Worm (Caenorhabditis elegans) whole organism, mixed stage, embryonic: ENCODE measurements around the gene math-1.
"Not testable (repeated sequence)": the region's sequence is repeated elsewhere in the genome, so short reads cannot be mapped to it uniquely, and the experiment has no call there.

Source experiments
- M03D4.4 ChIP-seq: sonication (generic microtip); optimal IDR thresholded peaks from 2 replicates; lab custom pipeline; 2017; ENCODE audit warnings: mild to moderate bottlenecking, missing genetic modification characterization, missing compliant biosample characterization
- bed-3 ChIP-seq: fragments of 200-800 bp; sonication (Bioruptor generic); optimal IDR thresholded peaks from 3 replicates; lab custom pipeline; 2018; ENCODE audit warnings: mild to moderate bottlenecking, missing genetic modification characterization, moderate library complexity, missing compliant biosample characterization
- blmp-1 ChIP-seq: fragments of 150-350 bp; optimal IDR thresholded peaks from 2 replicates; lab custom pipeline; 2014; ENCODE audit warnings: missing biosample characterization, missing genetic modification characterization
- ceh-39 ChIP-seq: fragments of 150-350 bp; optimal IDR thresholded peaks from 2 replicates; lab custom pipeline; 2014; ENCODE audit warnings: missing biosample characterization, missing genetic modification characterization
- ceh-43 ChIP-seq: fragments of 200-800 bp; sonication (Bioruptor generic); optimal IDR thresholded peaks from 2 replicates; lab custom pipeline; 2018; ENCODE audit warnings: mild to moderate bottlenecking, missing genetic modification characterization, moderate library complexity, missing compliant biosample characterization
- ceh-83 ChIP-seq: fragments of 200-800 bp; sonication (Bioruptor generic); optimal IDR thresholded peaks from 2 replicates; lab custom pipeline; 2018; ENCODE audit warnings: mild to moderate bottlenecking, missing genetic modification characterization, missing compliant biosample characterization
- ces-1 ChIP-seq: fragments of 150-350 bp; optimal IDR thresholded peaks from 2 replicates; lab custom pipeline; 2014; ENCODE audit warnings: missing biosample characterization, missing genetic modification reagents, missing genetic modification characterization
- cnd-1 ChIP-seq: fragments of 200-800 bp; sonication (Bioruptor generic); optimal IDR thresholded peaks from 2 replicates; lab custom pipeline; 2018; ENCODE audit warnings: mild to moderate bottlenecking, missing genetic modification characterization, missing compliant biosample characterization
- drap-1 ChIP-seq: fragments of 200-800 bp; sonication (Bioruptor generic); optimal IDR thresholded peaks from 3 replicates; lab custom pipeline; 2018; ENCODE audit warnings: mild to moderate bottlenecking, missing genetic modification characterization, missing compliant biosample characterization
- elt-1 ChIP-seq: sonication (generic microtip); optimal IDR thresholded peaks from 2 replicates; lab custom pipeline; 2017; ENCODE audit warnings: missing genetic modification characterization, mild to moderate bottlenecking, missing compliant biosample characterization, antibody characterized with exemption, moderate library complexity, borderline replicate concordance; ENCODE audit not compliant: insufficient read depth
- elt-3 ChIP-seq: fragments of 150-350 bp; optimal IDR thresholded peaks from 2 replicates; lab custom pipeline; 2014; ENCODE audit warnings: missing biosample characterization, missing genetic modification characterization
- flh-1 ChIP-seq: fragments of 200-800 bp; sonication (Bioruptor generic); optimal IDR thresholded peaks from 2 replicates; lab custom pipeline; 2018; ENCODE audit warnings: mild to moderate bottlenecking, missing genetic modification characterization, moderate library complexity, missing compliant biosample characterization
- ham-2 ChIP-seq: fragments of 200-800 bp; sonication (Bioruptor generic); optimal IDR thresholded peaks from 2 replicates; lab custom pipeline; 2018; ENCODE audit warnings: mild to moderate bottlenecking, missing genetic modification characterization, missing compliant biosample characterization
- hlh-1 ChIP-seq: fragments of 150-350 bp; optimal IDR thresholded peaks from 2 replicates; lab custom pipeline; 2014; ENCODE audit warnings: missing biosample characterization, missing genetic modification reagents, missing genetic modification characterization
- lin-13 ChIP-seq: fragments of 150-350 bp; optimal IDR thresholded peaks from 2 replicates; lab custom pipeline; 2014; ENCODE audit warnings: missing biosample characterization, missing genetic modification characterization
- lsy-2 ChIP-seq: fragments of 150-350 bp; optimal IDR thresholded peaks from 2 replicates; lab custom pipeline; 2014; ENCODE audit warnings: missing biosample characterization, missing genetic modification characterization
- mab-5 ChIP-seq: fragments of 150-350 bp; optimal IDR thresholded peaks from 2 replicates; lab custom pipeline; 2014; ENCODE audit warnings: missing biosample characterization, missing genetic modification characterization
- mep-1 ChIP-seq: fragments of 150-350 bp; optimal IDR thresholded peaks from 2 replicates; lab custom pipeline; 2017; ENCODE audit warnings: missing biosample characterization, missing genetic modification reagents, missing genetic modification characterization, inconsistent platforms
- nhr-12 ChIP-seq: fragments of 150-350 bp; optimal IDR thresholded peaks from 2 replicates; lab custom pipeline; 2014; ENCODE audit warnings: missing biosample characterization, missing genetic modification characterization
- nhr-2 ChIP-seq: fragments of 150-350 bp; optimal IDR thresholded peaks from 2 replicates; lab custom pipeline; 2014; ENCODE audit warnings: missing biosample characterization, missing genetic modification characterization
- nhr-237 ChIP-seq: fragments of 150-350 bp; optimal IDR thresholded peaks from 2 replicates; lab custom pipeline; 2014; ENCODE audit warnings: missing biosample characterization, missing genetic modification characterization
- nhr-28 ChIP-seq: fragments of 150-350 bp; optimal IDR thresholded peaks from 2 replicates; lab custom pipeline; 2014; ENCODE audit warnings: missing biosample characterization, missing genetic modification characterization
- nhr-76 ChIP-seq: sonication (generic microtip); optimal IDR thresholded peaks from 2 replicates; lab custom pipeline; 2017; ENCODE audit warnings: missing biosample characterization, missing genetic modification characterization
- sem-2 ChIP-seq: fragments of 200-800 bp; sonication (Bioruptor generic); optimal IDR thresholded peaks from 2 replicates; lab custom pipeline; 2018; ENCODE audit warnings: mild to moderate bottlenecking, missing genetic modification characterization, missing compliant biosample characterization
- snpc-4 ChIP-seq: fragments of 150-350 bp; optimal IDR thresholded peaks from 2 replicates; lab custom pipeline; 2014; ENCODE audit warnings: missing biosample characterization, missing genetic modification characterization
- sptf-1 ChIP-seq: sonication (generic microtip); optimal IDR thresholded peaks from 2 replicates; lab custom pipeline; 2017; ENCODE audit warnings: mild to moderate bottlenecking, missing genetic modification characterization, moderate library complexity, missing compliant biosample characterization
- tbx-8 ChIP-seq: fragments of 200-800 bp; sonication (Bioruptor generic); optimal IDR thresholded peaks from 2 replicates; lab custom pipeline; 2018; ENCODE audit warnings: mild to moderate bottlenecking, missing genetic modification characterization, moderate library complexity, missing compliant biosample characterization
- unc-120 ChIP-seq: sonication (generic microtip); optimal IDR thresholded peaks from 2 replicates; lab custom pipeline; 2017; ENCODE audit warnings: missing genetic modification characterization, missing compliant biosample characterization; ENCODE audit not compliant: poor library complexity, severe bottlenecking
- unc-62 ChIP-seq: fragments of 150-350 bp; optimal IDR thresholded peaks from 2 replicates; lab custom pipeline; 2014; ENCODE audit warnings: missing biosample characterization, missing genetic modification reagents, missing genetic modification characterization
- ztf-11 ChIP-seq: fragments of 150-350 bp; optimal IDR thresholded peaks from 2 replicates; lab custom pipeline; 2014; ENCODE audit warnings: missing biosample characterization, missing genetic modification characterization

Gene math-1

ce11 chrII:2028712-2029111, 17.7 kb downstream of the math-1 start, which contains the start of gene bath-1:
bath-1 (minus strand) TSS chrII:2028812.
- TF ChIP-seq nhr-28, result no peak
- TF ChIP-seq tbx-8, result no peak
- TF ChIP-seq nhr-2 (tag; lab: Kevin White, UChicago), result no peak
- TF ChIP-seq drap-1, result no peak
- no peak for TF ChIP-seq ceh-83 (GFP tag; lab: Kevin White, UChicago)
- TF ChIP-seq unc-120, result no peak
- TF ChIP-seq unc-62 (GFP tag; lab: Kevin White, UChicago), result no peak
- no peak for TF ChIP-seq elt-3
- no peak for TF ChIP-seq ztf-11
- no peak for TF ChIP-seq bed-3 (GFP tag; lab: Kevin White, UChicago)
- no peak for TF ChIP-seq mab-5 (tag; lab: Kevin White, UChicago)
- TF ChIP-seq sem-2 (GFP tag; lab: Kevin White, UChicago), result no peak
- no peak for TF ChIP-seq flh-1 (GFP tag; lab: Kevin White, UChicago)

DNA sequence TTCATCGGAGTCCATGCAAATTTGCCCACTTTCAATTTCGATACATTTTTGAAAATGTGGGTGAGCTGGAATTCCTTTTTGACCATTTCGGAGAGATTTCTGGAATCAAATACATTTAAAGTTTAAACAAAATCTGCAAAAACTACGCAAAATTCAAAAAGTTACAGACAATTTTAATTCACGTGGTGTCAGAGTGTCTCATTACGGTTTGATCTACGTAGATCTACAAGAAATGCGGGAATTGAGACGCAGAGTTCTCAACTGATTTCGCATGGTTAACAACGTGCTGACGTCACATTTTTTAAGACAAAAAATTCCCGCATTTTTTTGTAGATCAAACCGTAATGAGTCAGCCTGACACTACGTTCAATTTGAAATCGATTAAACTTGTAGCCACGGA, 19.9 kb downstream of the math-1 start, which contains the start of gene bath-21:
TSS of gene bath-21 (minus strand) at position 101 of the 400 bp plus-strand sequence.
- TF ChIP-seq bed-3 (GFP tag; lab: Kevin White, UChicago) (no peak), hlh-1 (no peak), unc-120 (no peak), mep-1 (no peak), nhr-237 (tag; lab: Kevin White, UChicago) (no peak), ces-1 (GFP tag; lab: Kevin White, UChicago) (no peak), M03D4.4 (tag; lab: Kevin White, UChicago) (no peak), nhr-2 (tag; lab: Kevin White, UChicago) (no peak), ceh-83 (GFP tag; lab: Kevin White, UChicago) (no peak), elt-3 (no peak), nhr-12 (tag; lab: Kevin White, UChicago) (no peak), nhr-28 (no peak), ceh-43 (no peak), blmp-1 (no peak), ham-2 (GFP tag; lab: Kevin White, UChicago) (no peak)

DNA sequence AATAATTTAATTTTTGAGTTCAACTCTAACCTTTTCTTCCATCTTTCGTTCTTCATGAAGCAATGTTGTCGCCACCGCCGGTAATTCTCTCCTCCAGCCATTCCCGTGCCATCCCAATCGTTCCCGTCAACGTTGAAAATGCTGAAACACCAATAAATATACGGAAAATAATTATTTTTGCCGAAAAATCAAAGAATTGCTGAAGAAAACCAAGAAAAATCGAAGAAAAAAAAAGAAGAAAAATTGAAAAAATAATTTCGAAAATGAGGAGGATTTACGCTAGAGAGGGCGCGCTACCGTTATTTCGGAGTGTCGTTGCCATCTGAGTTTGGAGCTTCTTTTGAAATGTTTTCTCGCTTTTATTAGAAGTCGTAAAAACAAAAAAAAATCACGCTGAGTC, 22.9 kb downstream of the math-1 start, which contains the start of gene cya-2:
TSS of gene cya-2 (minus strand) at position 101 of the 400 bp plus-strand sequence.
- not testable (repeated sequence) for TF ChIP-seq ham-2 (GFP tag; lab: Kevin White, UChicago); nhr-237 (tag; lab: Kevin White, UChicago); tbx-8

DNA sequence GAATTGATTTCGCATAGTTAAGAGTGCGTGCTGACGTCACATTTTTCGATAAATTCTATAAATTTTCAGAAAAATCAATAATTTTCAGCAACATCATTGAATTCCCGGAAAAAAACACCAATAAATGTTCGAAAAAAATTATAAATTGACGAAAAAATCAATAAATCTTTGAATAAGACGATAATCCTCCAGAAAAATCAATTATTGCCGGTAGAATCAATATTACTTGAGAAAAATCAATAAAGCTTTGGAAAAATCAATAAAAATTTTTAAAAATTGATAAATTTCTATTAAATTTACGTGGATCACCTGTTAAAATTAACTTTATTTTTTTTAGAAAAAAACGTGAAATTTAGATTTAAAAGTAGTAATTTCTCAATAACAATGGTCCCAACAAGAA, 32.6 kb downstream of the math-1 start:
- no peak for TF ChIP-seq unc-62 (GFP tag; lab: Kevin White, UChicago)
- no peak for TF ChIP-seq elt-1 (tag; lab: Kevin White, UChicago)
- no peak for TF ChIP-seq sptf-1 (tag; lab: Kevin White, UChicago)
- no peak for TF ChIP-seq blmp-1
- no peak for TF ChIP-seq hlh-1
- TF ChIP-seq lsy-2 (tag; lab: Kevin White, UChicago), result no peak

- TF ChIP-seq unc-62 (GFP tag; lab: Kevin White, UChicago) (no peak), ceh-43 (no peak), drap-1 (no peak), ham-2 (GFP tag; lab: Kevin White, UChicago) (no peak), mep-1 (no peak), lin-13 (no peak), tbx-8 (no peak), nhr-76 (no peak), nhr-12 (tag; lab: Kevin White, UChicago) (no peak), sptf-1 (tag; lab: Kevin White, UChicago) (no peak), snpc-4 (tag; lab: Kevin White, UChicago) (no peak), nhr-28 (no peak), M03D4.4 (tag; lab: Kevin White, UChicago) (no peak), unc-120 (no peak), bed-3 (GFP tag; lab: Kevin White, UChicago) (no peak), cnd-1 (tag; lab: Kevin White, UChicago) (no peak), ceh-39 (tag; lab: Kevin White, UChicago) (no peak)
Observed at ce11 chrII:2012698-2013097, 33.8 kb downstream of the math-1 start, which contains the start of gene F59H6.15. F59H6.15 (plus strand) TSS chrII:2012998.

DNA sequence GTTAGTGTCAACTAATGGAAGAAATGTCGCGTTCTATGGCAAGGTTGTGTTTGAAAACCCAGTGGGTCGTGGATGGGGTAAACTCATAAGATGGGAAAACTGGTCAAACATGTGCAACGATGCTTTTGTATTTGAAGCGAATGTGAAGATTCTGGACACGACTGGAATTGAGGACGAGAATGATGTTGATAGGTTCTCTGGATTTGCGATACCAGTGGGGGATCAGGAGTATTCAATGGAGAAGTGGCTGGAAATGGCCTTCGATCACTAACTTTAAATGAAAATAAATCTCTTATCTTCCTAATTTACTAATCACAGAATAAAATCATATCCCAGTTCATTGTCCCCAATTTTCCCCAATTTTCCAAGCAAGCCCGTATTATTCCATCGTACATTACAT, 35.3 kb downstream of the math-1 start:
- TF ChIP-seq ceh-43, result no peak
- TF ChIP-seq tbx-8, result no peak
- no peak for TF ChIP-seq M03D4.4 (tag; lab: Kevin White, UChicago)
- TF ChIP-seq hlh-1, result no peak
- no peak for TF ChIP-seq nhr-2 (tag; lab: Kevin White, UChicago)
- TF ChIP-seq ham-2 (GFP tag; lab: Kevin White, UChicago), result no peak
- TF ChIP-seq mab-5 (tag; lab: Kevin White, UChicago), result no peak
